Worm (Caenorhabditis elegans): Measurements from ENCODE around the gene spl-2.

DNA sequence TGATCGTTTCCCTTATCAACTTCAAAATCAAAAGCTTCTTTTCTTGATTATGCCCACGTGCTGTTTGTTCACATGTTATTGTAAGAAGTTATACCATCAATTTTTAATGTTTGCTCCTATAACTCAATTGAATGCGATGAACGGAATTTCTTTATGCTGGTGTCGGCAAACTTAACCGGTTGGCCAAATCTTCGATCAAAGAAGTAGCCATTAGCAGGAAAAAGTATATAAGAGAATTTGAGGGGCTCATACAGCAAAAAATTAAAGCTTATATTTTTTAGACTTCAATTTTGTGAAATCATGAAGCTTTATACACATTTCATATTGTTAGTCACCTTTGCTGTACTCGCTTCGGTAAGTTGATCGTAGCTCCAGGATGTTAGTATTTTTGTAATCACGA lies 27.1 kb upstream of the spl-2 start, which contains the start of gene pqn-16:
- TF ChIP-seq ces-1 (GFP tag; optimal IDR thresholded peaks at IDR 0.05) (no peak), skn-1 (tag; optimal IDR thresholded peaks at IDR 0.05) (no peak), unc-98 (GFP tag; IDR thresholded peaks at IDR 0.05) (no peak), lin-13 (GFP tag; optimal IDR thresholded peaks at IDR 0.05) (no peak), nhr-11 (tag; optimal IDR thresholded peaks at IDR 0.05) (no peak), lin-35 (GFP tag; optimal IDR thresholded peaks at IDR 0.05) (no peak), ztf-4 (tag; optimal IDR thresholded peaks at IDR 0.05) (no peak), isw-1 (GFP tag; IDR thresholded peaks at IDR 0.05) (no peak), fos-1 (tag; optimal IDR thresholded peaks at IDR 0.05) (no peak), sup-37 (GFP tag; optimal IDR thresholded peaks at IDR 0.05) (no peak), lir-3 (tag; optimal IDR thresholded peaks at IDR 0.05; ENCODE audit: poor library complexity) (no peak), aha-1 (tag; optimal IDR thresholded peaks at IDR 0.05) (no peak), jun-1 (tag; optimal IDR thresholded peaks at IDR 0.05) (no peak), efl-1 (optimal IDR thresholded peaks at IDR 0.05) (no peak), efl-1 (GFP tag; optimal IDR thresholded peaks at IDR 0.05 in 1 of 2) (no peak)

Measured in whole organism, L1 larva.